Worm (Caenorhabditis elegans) whole organism, L4 larva: ENCODE results near the gene clec-222.

Source experiments
- D1046.2 ChIP-seq: fragments of 200-800 bp; sonication (Bioruptor generic); IDR thresholded peaks from 2 replicates; pipeline ENCODE4 v1.3.6; 2022; ENCODE audit warnings: missing genetic modification characterization, missing compliant biosample characterization
- F10B5.3 ChIP-seq: sonication (generic microtip); optimal IDR thresholded peaks from 2 replicates; lab custom pipeline; 2016; ENCODE audit warnings: mild to moderate bottlenecking, missing genetic modification characterization, missing compliant biosample characterization
- F49E8.2 ChIP-seq: sonication (generic microtip); optimal IDR thresholded peaks from 2 replicates; lab custom pipeline; 2016; ENCODE audit warnings: missing compliant biosample characterization, mild to moderate bottlenecking, missing genetic modification characterization, borderline replicate concordance
- Y5F2A.4 ChIP-seq: fragments of 200-800 bp; sonication (Bioruptor generic); optimal IDR thresholded peaks from 2 replicates; lab custom pipeline; 2018; ENCODE audit warnings: mild to moderate bottlenecking, missing genetic modification characterization, missing compliant biosample characterization
- ZK546.5 ChIP-seq, 2 experiments: sonication (generic microtip); optimal IDR thresholded peaks; 2 replicates each; lab custom pipeline; 2017; ENCODE audit warnings: missing biosample characterization in 2 of 2, missing genetic modification characterization in 2 of 2
- aha-1 ChIP-seq: fragments of 150-350 bp; peaks from one replicate; lab custom pipeline; 2014; ENCODE audit warnings: missing biosample characterization, missing genetic modification characterization
- ama-1 ChIP-seq: fragments of 150-350 bp; optimal IDR thresholded peaks from 2 replicates; lab custom pipeline; 2014; ENCODE audit warnings: inconsistent platforms, mixed read lengths
- arid-1 ChIP-seq: fragments of 200-800 bp; sonication (Bioruptor generic); conservative IDR thresholded peaks from 2 replicates; pipeline ENCODE4 v1.3.6; 2022; ENCODE audit warnings: missing genetic modification reagents, missing genetic modification characterization, missing compliant biosample characterization
- ceh-20 ChIP-seq: fragments of 200-800 bp; sonication (Bioruptor generic); IDR thresholded peaks from 2 replicates; pipeline ENCODE4 v1.3.6; 2022; ENCODE audit warnings: missing genetic modification reagents, missing genetic modification characterization, missing compliant biosample characterization
- ceh-44 ChIP-seq: fragments of 200-800 bp; sonication (Bioruptor generic); IDR thresholded peaks from 2 replicates; pipeline ENCODE4 v1.3.6; 2022; ENCODE audit warnings: missing genetic modification reagents, missing genetic modification characterization, missing compliant biosample characterization
- cey-2 ChIP-seq: sonication (generic microtip); optimal IDR thresholded peaks from 3 replicates; lab custom pipeline; 2017; ENCODE audit warnings: missing genetic modification characterization, mild to moderate bottlenecking, missing compliant biosample characterization, antibody characterized with exemption, borderline replicate concordance; ENCODE audit not compliant: insufficient read depth
- ctbp-1 ChIP-seq: fragments of 200-800 bp; sonication (Bioruptor generic); IDR thresholded peaks from 2 replicates; pipeline ENCODE4 v1.3.6; 2022; ENCODE audit warnings: missing genetic modification reagents, missing genetic modification characterization, missing compliant biosample characterization
- dmd-8 ChIP-seq: fragments of 200-800 bp; sonication (Bioruptor generic); IDR thresholded peaks from 2 replicates; pipeline ENCODE4 v1.3.6; 2022; ENCODE audit warnings: missing genetic modification characterization, missing compliant biosample characterization
- dmd-9 ChIP-seq: fragments of 200-800 bp; sonication (Bioruptor generic); IDR thresholded peaks from 2 replicates; pipeline ENCODE4 v1.3.6; 2022; ENCODE audit warnings: missing genetic modification reagents, missing genetic modification characterization, missing compliant biosample characterization
- dve-1 ChIP-seq: sonication (generic microtip); optimal IDR thresholded peaks from 2 replicates; lab custom pipeline; 2017; ENCODE audit warnings: antibody characterized with exemption, mild to moderate bottlenecking, missing genetic modification characterization, missing compliant biosample characterization; ENCODE audit not compliant: insufficient read depth
- egl-27 ChIP-seq: sonication (generic microtip); optimal IDR thresholded peaks from 3 replicates; lab custom pipeline; 2017; ENCODE audit warnings: missing biosample characterization, missing genetic modification reagents, missing genetic modification characterization
- egl-43 ChIP-seq: fragments of 200-800 bp; sonication (Bioruptor generic); IDR thresholded peaks from 2 replicates; pipeline ENCODE4 v1.3.6; 2022; ENCODE audit warnings: missing genetic modification reagents, missing genetic modification characterization, missing compliant biosample characterization
- fkh-10 ChIP-seq: fragments of 150-350 bp; optimal IDR thresholded peaks from 2 replicates; lab custom pipeline; 2014; ENCODE audit warnings: missing biosample characterization, missing genetic modification reagents, missing genetic modification characterization
- hlh-11 ChIP-seq: fragments of 200-800 bp; sonication (Bioruptor generic); optimal IDR thresholded peaks from 2 replicates; lab custom pipeline; 2018; ENCODE audit warnings: mild to moderate bottlenecking, missing genetic modification characterization, missing compliant biosample characterization
- hmg-1.1 ChIP-seq: fragments of 200-800 bp; sonication (Bioruptor generic); IDR thresholded peaks from 2 replicates; pipeline ENCODE4 v1.3.6; 2022; ENCODE audit warnings: missing genetic modification reagents, missing genetic modification characterization, missing compliant biosample characterization
- jun-1 ChIP-seq: fragments of 150-350 bp; optimal IDR thresholded peaks from 2 replicates; lab custom pipeline; 2014; ENCODE audit warnings: missing biosample characterization, missing genetic modification reagents, missing genetic modification characterization
- lin-39 ChIP-seq: fragments of 150-350 bp; optimal IDR thresholded peaks from 2 replicates; lab custom pipeline; 2014; ENCODE audit warnings: missing biosample characterization, missing genetic modification reagents, missing genetic modification characterization
- lsy-2 ChIP-seq, 2 experiments: fragments of 150-350 bp in 1 of 2; sonication (generic microtip) in 1 of 2; optimal IDR thresholded peaks; 2 replicates each; lab custom pipeline; 2014 to 2017; ENCODE audit warnings: missing biosample characterization in 2 of 2, missing genetic modification characterization in 2 of 2
- madf-5 ChIP-seq, 2 experiments: fragments of 200-800 bp; sonication (Bioruptor generic); IDR thresholded peaks; 2 replicates each; pipeline ENCODE4 v1.3.6; 2022; ENCODE audit warnings: missing compliant biosample characterization in 2 of 2, missing genetic modification characterization in 2 of 2
- mdt-29 ChIP-seq: fragments of 200-800 bp; sonication (Bioruptor generic); IDR thresholded peaks from 2 replicates; pipeline ENCODE4 v1.3.6; 2022; ENCODE audit warnings: missing genetic modification reagents, missing genetic modification characterization, missing compliant biosample characterization
- mxl-2 ChIP-seq: fragments of 200-800 bp; sonication (Bioruptor generic); conservative IDR thresholded peaks from 2 replicates; pipeline ENCODE4 v1.3.6; 2022; ENCODE audit warnings: missing genetic modification reagents, missing genetic modification characterization, missing compliant biosample characterization
- mxl-3 ChIP-seq: fragments of 200-800 bp; sonication (Bioruptor generic); optimal IDR thresholded peaks from 2 replicates; lab custom pipeline; 2018; ENCODE audit warnings: mild to moderate bottlenecking, missing genetic modification characterization, missing compliant biosample characterization
- nhr-111 ChIP-seq: fragments of 200-800 bp; sonication (Bioruptor generic); optimal IDR thresholded peaks from 2 replicates; lab custom pipeline; 2018; ENCODE audit warnings: mild to moderate bottlenecking, missing genetic modification characterization, missing compliant biosample characterization
- nhr-25 ChIP-seq: sonication (generic microtip); optimal IDR thresholded peaks from 2 replicates; lab custom pipeline; 2017; ENCODE audit warnings: missing genetic modification characterization, mild to moderate bottlenecking, missing compliant biosample characterization, antibody characterized with exemption, moderate library complexity, borderline replicate concordance; ENCODE audit not compliant: insufficient read depth
- nhr-41 ChIP-seq: fragments of 200-800 bp; sonication (Bioruptor generic); IDR thresholded peaks from 2 replicates; pipeline ENCODE4 v1.3.6; 2022; ENCODE audit warnings: missing genetic modification reagents, missing genetic modification characterization, missing compliant biosample characterization
- nhr-48 ChIP-seq: sonication (generic microtip); optimal IDR thresholded peaks from 2 replicates; lab custom pipeline; 2016; ENCODE audit warnings: mild to moderate bottlenecking, missing genetic modification characterization, missing compliant biosample characterization
- nhr-6 ChIP-seq: fragments of 150-350 bp; optimal IDR thresholded peaks from 2 replicates; lab custom pipeline; 2014; ENCODE audit warnings: missing biosample characterization, missing genetic modification characterization
- pha-4 ChIP-seq, 2 experiments: fragments of 150-350 bp in 1 of 2; fragments of 200-800 bp in 1 of 2; sonication (Bioruptor generic) in 1 of 2; IDR thresholded peaks in 1 of 2; optimal IDR thresholded peaks in 1 of 2; 2 replicates each; pipeline versions ENCODE4 v1.3.6 to Lab custom; 2014 to 2022; ENCODE audit warnings: missing genetic modification characterization in 2 of 2, missing genetic modification reagents in 2 of 2, missing biosample characterization in 1 of 2, missing compliant biosample characterization in 1 of 2
- pqm-1 ChIP-seq: sonication (generic microtip); optimal IDR thresholded peaks from 2 replicates; lab custom pipeline; 2017; ENCODE audit warnings: missing biosample characterization, missing genetic modification characterization
- sdz-12 ChIP-seq: fragments of 200-800 bp; sonication (Bioruptor generic); optimal IDR thresholded peaks from 2 replicates; lab custom pipeline; 2018; ENCODE audit warnings: mild to moderate bottlenecking, missing genetic modification characterization, missing compliant biosample characterization
- snpc-1.2 ChIP-seq: fragments of 200-800 bp; sonication (Bioruptor generic); IDR thresholded peaks from 2 replicates; pipeline ENCODE4 v1.3.6; 2022; ENCODE audit warnings: missing genetic modification reagents, missing genetic modification characterization, missing compliant biosample characterization
- spr-1 ChIP-seq: sonication (generic microtip); optimal IDR thresholded peaks from 2 replicates; lab custom pipeline; 2016; ENCODE audit warnings: mild to moderate bottlenecking, missing genetic modification characterization, missing compliant biosample characterization
- spr-3 ChIP-seq: fragments of 200-800 bp; sonication (Bioruptor generic); optimal IDR thresholded peaks from 2 replicates; lab custom pipeline; 2018; ENCODE audit warnings: mild to moderate bottlenecking, missing genetic modification characterization, missing compliant biosample characterization
- tag-97 ChIP-seq: fragments of 200-800 bp; sonication (Bioruptor generic); IDR thresholded peaks from 2 replicates; pipeline ENCODE4 v1.3.6; 2022; ENCODE audit warnings: missing genetic modification characterization, missing compliant biosample characterization
- tra-1 ChIP-seq: fragments of 200-800 bp; sonication (Bioruptor generic); IDR thresholded peaks from 2 replicates; pipeline ENCODE4 v1.3.6; 2022; ENCODE audit warnings: missing genetic modification reagents, missing genetic modification characterization, missing compliant biosample characterization
- unc-39 ChIP-seq: sonication (generic microtip); optimal IDR thresholded peaks from 2 replicates; lab custom pipeline; 2017; ENCODE audit warnings: missing biosample characterization, missing genetic modification characterization
- unc-62 ChIP-seq, 3 experiments: fragments of 150-350 bp in 1 of 3; sonication (generic microtip); optimal IDR thresholded peaks in 2 of 3; peaks in 1 of 3; 1 replicate in 1 of 3; 2 replicates in 2 of 3; lab custom pipeline; 2014 to 2017; ENCODE audit warnings: missing biosample characterization in 3 of 3, missing genetic modification characterization in 3 of 3, missing genetic modification reagents in 3 of 3, missing genotype in 1 of 3
- vab-7 ChIP-seq: fragments of 200-800 bp; sonication (Bioruptor generic); IDR thresholded peaks from 2 replicates; pipeline ENCODE4 v1.3.6; 2022; ENCODE audit warnings: missing genetic modification reagents, missing genetic modification characterization, missing compliant biosample characterization
- zfp-2 ChIP-seq: sonication (generic microtip); optimal IDR thresholded peaks from 2 replicates; lab custom pipeline; 2016; ENCODE audit warnings: mild to moderate bottlenecking, missing genetic modification characterization, missing compliant biosample characterization
- zfp-3 ChIP-seq: fragments of 200-800 bp; sonication (Bioruptor generic); conservative IDR thresholded peaks from 2 replicates; pipeline ENCODE4 v1.3.6; 2022; ENCODE audit warnings: missing genetic modification reagents, missing genetic modification characterization, missing compliant biosample characterization
- zip-11 ChIP-seq: fragments of 200-800 bp; sonication (Bioruptor generic); IDR thresholded peaks from 2 replicates; pipeline ENCODE4 v1.3.6; 2022; ENCODE audit warnings: missing genetic modification characterization, missing compliant biosample characterization
- ztf-7 ChIP-seq: fragments of 150-350 bp; optimal IDR thresholded peaks from 2 replicates; lab custom pipeline; 2014; ENCODE audit warnings: missing biosample characterization, missing genetic modification characterization

Gene clec-222

ce11 chrV:11271051-11271450, at the start of gene clec-222:
TSS of gene clec-222 (plus strand) at chrV:11271351.
- TF ChIP-seq arid-1 (GFP tag; lab: Robert Waterston, UW), result no peak
- TF ChIP-seq dmd-9 (GFP tag; lab: Robert Waterston, UW), result no peak
- TF ChIP-seq ztf-7, result no peak
- no peak for TF ChIP-seq spr-3 (GFP tag; lab: Kevin White, UChicago)
- no peak for TF ChIP-seq aha-1 (tag; lab: Kevin White, UChicago)
- TF ChIP-seq F10B5.3 (tag; lab: Kevin White, UChicago), result no peak
- TF ChIP-seq jun-1, result no peak
- TF ChIP-seq, all 104 proteins: peak for 0

ce11 chrV:11223698-11224097, 47.5 kb upstream of the clec-222 start:
- peak in 1 of 2 experiments; percentile 91 for TF ChIP-seq unc-62 (GFP tag; optimal IDR thresholded peaks at IDR 0.05 in 1 of 2; lab: Kevin White, UChicago)
- no peak for TF ChIP-seq unc-62 (tag; optimal IDR thresholded peaks at IDR 0.05; lab: Kevin White, UChicago)
- no peak for TF ChIP-seq cey-2

ce11 chrV:11225981-11226380, 45.2 kb upstream of the clec-222 start, which contains the start of gene bgal-1:
TSS of gene bgal-1 (minus strand) at chrV:11226018.
- TF ChIP-seq ceh-20 (GFP tag; lab: Robert Waterston, UW) (no peak), Y5F2A.4 (no peak), nhr-25 (tag; lab: Kevin White, UChicago) (no peak), egl-27 (tag; lab: Kevin White, UChicago) (no peak), ZK546.5 (tag; optimal IDR thresholded peaks at IDR 0.05; lab: Kevin White, UChicago) (no peak), mdt-29 (GFP tag; lab: Robert Waterston, UW) (no peak), hlh-11 (tag; lab: Kevin White, UChicago) (peak; percentile 13), dmd-8 (GFP tag; lab: Robert Waterston, UW) (no peak), pqm-1 (tag; lab: Kevin White, UChicago) (no peak), nhr-48 (no peak), zip-11 (GFP tag; lab: Robert Waterston, UW) (no peak), madf-5 (GFP tag; IDR thresholded peaks at IDR 0.05; lab: Robert Waterston, UW) (no peak), tag-97 (GFP tag; lab: Robert Waterston, UW) (no peak), mxl-3 (GFP tag; lab: Kevin White, UChicago) (no peak), D1046.2 (GFP tag; lab: Robert Waterston, UW) (no peak), sdz-12 (GFP tag; lab: Kevin White, UChicago) (no peak), lsy-2 (tag; optimal IDR thresholded peaks at IDR 0.05; lab: Kevin White, UChicago) (peak in 1 of 2 experiments; percentile 55), spr-1 (tag; lab: Kevin White, UChicago) (no peak), ama-1 (lab: Kevin White, UChicago) (peak; percentile 92), dve-1 (peak; percentile 43), F10B5.3 (tag; lab: Kevin White, UChicago) (peak; percentile 4), hmg-1.1 (GFP tag; lab: Robert Waterston, UW) (no peak), vab-7 (GFP tag; lab: Robert Waterston, UW) (no peak), nhr-111 (GFP tag; lab: Kevin White, UChicago) (no peak), nhr-41 (GFP tag; lab: Robert Waterston, UW) (no peak), ceh-44 (GFP tag; lab: Robert Waterston, UW) (no peak), snpc-1.2 (GFP tag; lab: Robert Waterston, UW) (no peak), ctbp-1 (GFP tag; lab: Robert Waterston, UW) (no peak), tra-1 (GFP tag; lab: Robert Waterston, UW) (no peak), zfp-3 (GFP tag; lab: Robert Waterston, UW) (no peak), zfp-2 (tag; lab: Kevin White, UChicago) (no peak), unc-39 (no peak), lin-39 (tag; lab: Kevin White, UChicago) (no peak), F49E8.2 (tag; lab: Kevin White, UChicago) (no peak), pha-4 (GFP tag; IDR thresholded peaks at IDR 0.05; lab: Robert Waterston, UW) (peak; percentile 6; the same call in 1 of the 2 replicates), pha-4 (tag; optimal IDR thresholded peaks at IDR 0.05; lab: Kevin White, UChicago) (no peak), nhr-6 (tag; lab: Kevin White, UChicago) (no peak), mxl-2 (GFP tag; lab: Robert Waterston, UW) (no peak), egl-43 (GFP tag; lab: Robert Waterston, UW) (no peak), fkh-10 (GFP tag; lab: Kevin White, UChicago) (no peak)
